Worm (Caenorhabditis elegans): ENCODE measurements around the gene F10D2.8.

- TF ChIP-seq him-1 (tag; optimal IDR thresholded peaks at IDR 0.05) (no peak), dao-5 (tag; optimal IDR thresholded peaks at IDR 0.05) (no peak), W03F9.2 (tag; optimal IDR thresholded peaks at IDR 0.05) (no peak)
These were observed 47.9 kb upstream of the F10D2.8 start for ce11 chrV:7198403-7198802.

Data from whole organism, L4/young adult.